Fruit fly (Drosophila melanogaster) whole organism, embryonic: ENCODE measurements around the gene Cngl.

ENCODE experiments used
- Antp ChIP-seq: fragments of 200-800 bp; sonication (Bioruptor generic); optimal IDR thresholded peaks from 3 replicates; lab custom pipeline; 2016; ENCODE audit warnings: missing biosample characterization, missing genetic modification characterization
- CG10959 ChIP-seq: fragments of 200-800 bp; sonication (Bioruptor generic); IDR thresholded peaks from 2 replicates; pipeline ENCODE4 v1.3.6; 2022; ENCODE audit warnings: missing biosample characterization, missing genetic modification characterization
- CG12236 ChIP-seq: fragments of 200-800 bp; sonication (Bioruptor generic); optimal IDR thresholded peaks from 2 replicates; lab custom pipeline; 2016; ENCODE audit warnings: missing biosample characterization, missing genetic modification characterization
- CG12769 ChIP-seq: fragments of 200-800 bp; sonication (Bioruptor generic); optimal IDR thresholded peaks from 2 replicates; lab custom pipeline; 2019; ENCODE audit warnings: missing biosample characterization, mild to moderate bottlenecking, missing genetic modification characterization, moderate library complexity
- CG12942 ChIP-seq: fragments of 200-800 bp; sonication (Bioruptor generic); optimal IDR thresholded peaks from 3 replicates; lab custom pipeline; 2016; ENCODE audit warnings: missing biosample characterization, missing genetic modification characterization
- CG13424 ChIP-seq: fragments of 200-800 bp; sonication (Bioruptor generic); optimal IDR thresholded peaks from 2 replicates; lab custom pipeline; 2019; ENCODE audit warnings: missing biosample characterization, mild to moderate bottlenecking, missing genetic modification characterization, moderate library complexity
- CG14441 ChIP-seq: fragments of 200-800 bp; sonication (Bioruptor generic); IDR thresholded peaks from 2 replicates; pipeline ENCODE4 v1.3.6; 2022; ENCODE audit warnings: missing biosample characterization, missing genetic modification characterization
- CG14710 ChIP-seq: fragments of 200-800 bp; sonication (Bioruptor generic); optimal IDR thresholded peaks from 3 replicates; lab custom pipeline; 2019; ENCODE audit warnings: missing biosample characterization, mild to moderate bottlenecking, missing genetic modification characterization, moderate library complexity
- CG15479 ChIP-seq: fragments of 200-800 bp; sonication (Bioruptor generic); optimal IDR thresholded peaks from 3 replicates; lab custom pipeline; 2019; ENCODE audit warnings: missing biosample characterization, mild to moderate bottlenecking, missing genetic modification characterization, moderate library complexity
- CG15601 ChIP-seq: fragments of 200-800 bp; sonication (Bioruptor generic); optimal IDR thresholded peaks from 3 replicates; lab custom pipeline; 2019; ENCODE audit warnings: missing biosample characterization, mild to moderate bottlenecking, missing genetic modification characterization, moderate library complexity
- CG1602 ChIP-seq: fragments of 200-800 bp; sonication (Bioruptor generic); optimal IDR thresholded peaks from 3 replicates; lab custom pipeline; 2016; ENCODE audit warnings: missing biosample characterization, missing genetic modification characterization
- CG16815 ChIP-seq: fragments of 200-800 bp; sonication (Bioruptor generic); optimal IDR thresholded peaks from 3 replicates; lab custom pipeline; 2017; ENCODE audit warnings: missing biosample characterization, mild to moderate bottlenecking, missing genetic modification characterization
- CG1792 ChIP-seq: fragments of 200-800 bp; sonication (Bioruptor generic); optimal IDR thresholded peaks from 2 replicates; lab custom pipeline; 2016; ENCODE audit warnings: missing biosample characterization, missing genetic modification characterization
- CG1832 ChIP-seq: fragments of 200-800 bp; sonication (Bioruptor generic); optimal IDR thresholded peaks from 2 replicates; lab custom pipeline; 2017; ENCODE audit warnings: missing biosample characterization, mild to moderate bottlenecking, missing genetic modification characterization, inconsistent platforms
- CG2129 ChIP-seq: fragments of 200-800 bp; sonication (Bioruptor generic); IDR thresholded peaks from 2 replicates; pipeline ENCODE4 v1.3.6; 2022; ENCODE audit warnings: missing biosample characterization, missing genetic modification characterization; ENCODE audit not compliant: partially characterized antibody
- CG34422 ChIP-seq: fragments of 200-800 bp; sonication (Bioruptor generic); IDR thresholded peaks from 3 replicates; pipeline ENCODE4 v1.3.6; 2022; ENCODE audit warnings: missing biosample characterization, missing genetic modification characterization
- CG4617 ChIP-seq: fragments of 200-800 bp; sonication (Bioruptor generic); optimal IDR thresholded peaks from 3 replicates; lab custom pipeline; 2016; ENCODE audit warnings: missing biosample characterization, missing genetic modification characterization, borderline replicate concordance
- CG9437 ChIP-seq: fragments of 200-800 bp; sonication (Bioruptor generic); optimal IDR thresholded peaks from 2 replicates; lab custom pipeline; 2018; ENCODE audit warnings: missing biosample characterization, mild to moderate bottlenecking, missing genetic modification characterization
- CG9932 ChIP-seq: fragments of 200-800 bp; sonication (Bioruptor generic); IDR thresholded peaks from 2 replicates; pipeline ENCODE4 v1.3.6; 2022; ENCODE audit warnings: missing biosample characterization, missing genetic modification characterization
- Chrac-16 ChIP-seq: fragments of 200-800 bp; sonication (Bioruptor generic); optimal IDR thresholded peaks from 3 replicates; lab custom pipeline; 2016; ENCODE audit warnings: missing biosample characterization, missing genetic modification characterization
- CkIIα-i1 ChIP-seq: fragments of 200-800 bp; sonication (Bioruptor generic); IDR thresholded peaks from 2 replicates; pipeline ENCODE4 v1.3.6; 2022; ENCODE audit warnings: missing biosample characterization, missing genetic modification characterization
- D19A ChIP-seq: fragments of 200-800 bp; optimal IDR thresholded peaks from 3 replicates; lab custom pipeline; 2019; ENCODE audit warnings: missing biosample characterization, mild to moderate bottlenecking, missing genetic modification characterization, moderate library complexity
- Dad ChIP-seq: fragments of 200-800 bp; sonication (Bioruptor generic); optimal IDR thresholded peaks from 3 replicates; lab custom pipeline; 2016; ENCODE audit warnings: missing biosample characterization, missing genetic modification characterization
- E2f2 ChIP-seq: fragments of 200-800 bp; sonication (Bioruptor generic); IDR thresholded peaks from 2 replicates; pipeline ENCODE4 v1.3.6; 2022; ENCODE audit warnings: missing biosample characterization, missing genetic modification characterization
- Ets65A ChIP-seq: fragments of 200-800 bp; sonication (Bioruptor generic); peaks from one replicate; lab custom pipeline; 2016; ENCODE audit warnings: missing biosample characterization, missing genetic modification characterization
- Med ChIP-seq: fragments of 200-800 bp; sonication (Bioruptor generic); peaks from one replicate; lab custom pipeline; 2016; ENCODE audit warnings: missing biosample characterization, missing genetic modification characterization, mild to moderate bottlenecking, inconsistent platforms, moderate library complexity
- Nf-YB ChIP-seq: fragments of 200-800 bp; sonication (Bioruptor generic); optimal IDR thresholded peaks from 3 replicates; lab custom pipeline; 2019; ENCODE audit warnings: missing biosample characterization, mild to moderate bottlenecking, missing genetic modification characterization, moderate library complexity
- Ravus ChIP-seq: fragments of 200-800 bp; sonication (Bioruptor generic); IDR thresholded peaks from 2 replicates; pipeline ENCODE4 v1.3.6; 2022; ENCODE audit warnings: missing biosample characterization, missing genetic modification characterization
- Stat92E ChIP-seq, 3 experiments: fragments of >200 bp in 2 of 3; fragments of 200-800 bp in 1 of 3; sonication (Bioruptor generic) in 1 of 3; optimal IDR thresholded peaks; 2 replicates each; lab custom pipeline; 2017 to 2019; ENCODE audit warnings: missing biosample characterization in 3 of 3, missing genetic modification characterization in 3 of 3, mild to moderate bottlenecking in 1 of 3, moderate library complexity in 1 of 3
- Vsx1 ChIP-seq: fragments of 200-800 bp; sonication (Bioruptor generic); optimal IDR thresholded peaks from 2 replicates; lab custom pipeline; 2017; ENCODE audit warnings: missing biosample characterization, mild to moderate bottlenecking, missing genetic modification characterization, missing genetic modification reagents
- amos ChIP-seq: fragments of 200-800 bp; sonication (Bioruptor generic); IDR thresholded peaks from 2 replicates; pipeline ENCODE4 v1.3.6; 2022; ENCODE audit warnings: missing biosample characterization, missing genetic modification characterization; ENCODE audit not compliant: partially characterized antibody
- cas ChIP-seq: fragments of 200-800 bp; sonication (Bioruptor generic); IDR thresholded peaks from 2 replicates; pipeline ENCODE4 v1.3.6; 2022; ENCODE audit warnings: missing biosample characterization, missing genetic modification characterization
- chif ChIP-seq, 2 experiments: fragments of 200-800 bp; sonication (Bioruptor generic); optimal IDR thresholded peaks; 3 replicates each; lab custom pipeline; 2016; ENCODE audit warnings: missing biosample characterization in 2 of 2, missing genetic modification characterization in 2 of 2
- chinmo ChIP-seq: fragments of 200-800 bp; sonication (Bioruptor generic); IDR thresholded peaks from 4 replicates; pipeline ENCODE4 v1.3.6; 2022; ENCODE audit warnings: missing biosample characterization, missing genetic modification characterization; ENCODE audit not compliant: partially characterized antibody
- chn ChIP-seq: fragments of 200-800 bp; sonication (Bioruptor generic); optimal IDR thresholded peaks from 2 replicates; lab custom pipeline; 2016; ENCODE audit warnings: missing biosample characterization, missing genetic modification characterization
- crp ChIP-seq, 2 experiments: fragments of 200-800 bp; sonication (Bioruptor generic); optimal IDR thresholded peaks; 2 replicates in 1 of 2; 3 replicates in 1 of 2; lab custom pipeline; 2017; ENCODE audit warnings: missing biosample characterization in 2 of 2, missing genetic modification characterization in 2 of 2, mild to moderate bottlenecking in 1 of 2, moderate library complexity in 1 of 2
- esg ChIP-seq: fragments of 200-800 bp; sonication (Bioruptor generic); conservative IDR thresholded peaks from 2 replicates; pipeline ENCODE4 v1.3.6; 2022; ENCODE audit warnings: missing biosample characterization, missing genetic modification characterization
- fru ChIP-seq: fragments of >200 bp; optimal IDR thresholded peaks from 2 replicates; lab custom pipeline; 2017
- hb ChIP-seq: fragments of 200-800 bp; sonication (Bioruptor generic); IDR thresholded peaks from 3 replicates; pipeline ENCODE4 v1.3.6; 2022; ENCODE audit warnings: missing biosample characterization, missing genetic modification characterization; ENCODE audit not compliant: partially characterized antibody
- jumu ChIP-seq: fragments of 200-800 bp; sonication (Bioruptor generic); optimal IDR thresholded peaks from 3 replicates; lab custom pipeline; 2016; ENCODE audit warnings: missing biosample characterization, missing genetic modification characterization
- maf-S ChIP-seq: fragments of 200-800 bp; sonication (Bioruptor generic); optimal IDR thresholded peaks from 2 replicates; lab custom pipeline; 2016; ENCODE audit warnings: missing biosample characterization, missing genetic modification characterization
- nau ChIP-seq: fragments of 200-800 bp; sonication (Bioruptor generic); optimal IDR thresholded peaks from 3 replicates; lab custom pipeline; 2017; ENCODE audit warnings: missing biosample characterization, mild to moderate bottlenecking, missing genetic modification characterization, missing genetic modification reagents
- pb ChIP-seq: fragments of 200-800 bp; sonication (Bioruptor generic); optimal IDR thresholded peaks from 3 replicates; lab custom pipeline; 2016; ENCODE audit warnings: missing biosample characterization, missing genetic modification characterization
- so ChIP-seq: fragments of 200-800 bp; sonication (Bioruptor generic); IDR thresholded peaks from 3 replicates; pipeline ENCODE4 v1.3.6; 2022; ENCODE audit warnings: missing biosample characterization, missing genetic modification characterization
- sob ChIP-seq: fragments of 200-800 bp; sonication (Bioruptor generic); IDR thresholded peaks from 2 replicates; pipeline ENCODE4 v1.3.6; 2022; ENCODE audit warnings: missing biosample characterization, missing genetic modification characterization
- unpg ChIP-seq: fragments of 200-800 bp; sonication (Bioruptor generic); optimal IDR thresholded peaks from 3 replicates; lab custom pipeline; 2018; ENCODE audit warnings: missing biosample characterization, mild to moderate bottlenecking, missing genetic modification characterization, moderate library complexity
- vfl ChIP-seq: fragments of 200-800 bp; sonication (Bioruptor generic); optimal IDR thresholded peaks from 2 replicates; lab custom pipeline; 2016; ENCODE audit warnings: missing biosample characterization, missing genetic modification characterization
- vvl ChIP-seq: fragments of 200-800 bp; sonication (Bioruptor generic); IDR thresholded peaks from 2 replicates; pipeline ENCODE4 v1.3.6; 2022; ENCODE audit warnings: missing biosample characterization, missing genetic modification characterization
- zen2 ChIP-seq: fragments of 200-800 bp; sonication (Bioruptor generic); IDR thresholded peaks from 3 replicates; pipeline ENCODE4 v1.3.6; 2022; ENCODE audit warnings: missing biosample characterization, missing genetic modification characterization; ENCODE audit not compliant: partially characterized antibody

Cngl gene

DNA sequence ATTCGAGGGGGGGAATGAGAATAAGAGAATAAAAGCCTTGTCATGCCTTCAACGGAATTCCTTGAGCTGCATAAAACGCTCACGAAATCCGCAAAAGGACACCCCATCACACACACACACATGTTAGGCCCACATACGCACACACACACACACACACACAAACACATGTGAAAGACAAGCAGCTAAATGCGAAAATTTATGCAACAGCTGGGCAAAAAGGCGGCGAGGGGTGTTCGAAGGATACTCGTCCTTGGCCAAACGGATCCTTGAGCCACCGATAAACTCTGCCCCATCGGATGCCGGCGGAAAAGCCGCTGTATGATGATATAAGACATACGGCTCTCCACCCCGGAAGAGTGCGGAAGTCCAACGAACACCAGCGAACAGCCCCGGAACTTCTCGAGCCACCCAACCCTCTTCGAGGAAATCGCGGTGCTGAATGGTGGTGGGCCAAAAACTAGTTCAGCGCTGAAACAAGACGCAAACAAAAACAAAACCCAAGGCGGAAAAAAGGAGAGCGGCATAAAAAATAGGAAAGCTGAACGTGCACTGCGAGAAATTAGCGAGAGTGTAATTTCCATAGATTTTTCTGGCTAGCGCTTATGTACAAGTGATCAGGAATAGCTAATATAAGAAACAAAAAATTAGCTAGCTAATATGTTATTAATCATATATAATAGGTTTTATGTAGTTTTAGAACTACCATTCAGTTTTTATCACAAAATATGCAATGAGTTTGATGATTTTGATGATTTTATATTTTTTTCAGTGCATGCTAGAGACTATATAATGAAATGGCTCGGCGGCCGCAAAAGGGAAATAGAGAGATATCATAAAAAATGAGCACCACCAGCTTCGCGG lies 57.3 kb downstream of the Cngl start (continued):
- TF ChIP-seq zen2 (GFP tag; lab: Robert Waterston, UW) (no peak), CG2129 (no peak), CG15601 (tag; lab: Kevin White, UChicago) (peak; percentile 34), maf-S (GFP tag; lab: Kevin White, UChicago) (no peak), CG12769 (tag; lab: Kevin White, UChicago) (no peak), chn (GFP tag; lab: Kevin White, UChicago) (no peak), CG34422 (GFP tag; lab: Robert Waterston, UW) (peak; percentile 41; the same call in 2 of the 3 replicates), vvl (GFP tag; lab: Robert Waterston, UW) (peak; percentile 47; the same call in 1 of the 2 replicates), so (no peak; the same call in 2 of the 3 replicates), CG14710 (tag; lab: Kevin White, UChicago) (peak; percentile 39), vfl (GFP tag; lab: Kevin White, UChicago) (no peak), Med (GFP tag; lab: Kevin White, UChicago) (peak; percentile 79), CG1832 (GFP tag; lab: Kevin White, UChicago) (no peak), CG14441 (GFP tag; lab: Robert Waterston, UW) (no peak), CG4617 (no peak), CkIIα-i1 (no peak), Vsx1 (no peak), Antp (GFP tag; lab: Kevin White, UChicago) (no peak), Chrac-16 (GFP tag; lab: Kevin White, UChicago) (no peak), CG10959 (no peak), fru (lab: Kevin White, UChicago) (no peak), unpg (peak; percentile 50), CG9437 (GFP tag; lab: Kevin White, UChicago) (peak; percentile 20), CG13424 (tag; lab: Kevin White, UChicago) (peak; percentile 68), Stat92E (GFP tag; optimal IDR thresholded peaks at IDR 0.05; lab: Kevin White, UChicago) (no peak), amos (GFP tag; lab: Robert Waterston, UW) (no peak), CG12942 (GFP tag; lab: Kevin White, UChicago) (no peak), Nf-YB (GFP tag; lab: Kevin White, UChicago) (no peak), Ravus (GFP tag; lab: Robert Waterston, UW) (no peak), Ets65A (GFP tag; lab: Kevin White, UChicago) (no peak), hb (GFP tag; lab: Robert Waterston, UW) (no peak), crp (GFP tag; optimal IDR thresholded peaks at IDR 0.05; lab: Kevin White, UChicago) (no peak), chif (GFP tag; optimal IDR thresholded peaks at IDR 0.05; lab: Kevin White, UChicago) (peak in 1 of 2 experiments; percentile 30), Dad (no peak), pb (GFP tag; lab: Kevin White, UChicago) (no peak), chinmo (GFP tag; lab: Robert Waterston, UW) (no peak), esg (peak; percentile 57), CG1602 (GFP tag; lab: Kevin White, UChicago) (peak; percentile 10), D19A (tag; lab: Kevin White, UChicago) (peak; percentile 55), CG12236 (no peak), E2f2 (GFP tag; lab: Robert Waterston, UW) (peak; percentile 6; the same call in 1 of the 2 replicates), cas (no peak), CG16815 (peak; percentile 5), sob (GFP tag; lab: Robert Waterston, UW) (peak; percentile 46), CG9932 (GFP tag; lab: Robert Waterston, UW) (0 out of 2 replicates have a peak, but pooled peaks have one; percentile 29), CG15479 (no peak), nau (GFP tag; lab: Kevin White, UChicago) (peak; percentile 31), CG1792 (GFP tag; lab: Kevin White, UChicago) (no peak), jumu (GFP tag; lab: Kevin White, UChicago) (no peak)
